Worm (Caenorhabditis elegans) whole organism, L2 larva: ENCODE measurements around the gene Y39B6A.7.

ENCODE experiments used
- F13H6.1 ChIP-seq: sonication (generic microtip); optimal IDR thresholded peaks from 2 replicates; lab custom pipeline; 2016; ENCODE audit warnings: missing genetic modification characterization, missing compliant biosample characterization
- R02D3.7 ChIP-seq: fragments of 150-350 bp; optimal IDR thresholded peaks from 2 replicates; lab custom pipeline; 2014; ENCODE audit warnings: missing biosample characterization, missing genetic modification characterization
- Y55F3AM.14 ChIP-seq: fragments of 200-800 bp; sonication (Bioruptor generic); optimal IDR thresholded peaks from 2 replicates; lab custom pipeline; 2018; ENCODE audit warnings: mild to moderate bottlenecking, missing genetic modification characterization, missing compliant biosample characterization
- ZK546.5 ChIP-seq: sonication (generic microtip); optimal IDR thresholded peaks from 2 replicates; lab custom pipeline; 2017; ENCODE audit warnings: missing biosample characterization, missing genetic modification characterization
- alr-1 ChIP-seq: fragments of 150-350 bp; optimal IDR thresholded peaks from 2 replicates; lab custom pipeline; 2014; ENCODE audit warnings: missing biosample characterization, missing genetic modification characterization
- ama-1 ChIP-seq: fragments of 150-350 bp; optimal IDR thresholded peaks from 2 replicates; lab custom pipeline; 2018; ENCODE audit warnings: inconsistent platforms
- ceh-16 ChIP-seq: fragments of 150-350 bp; optimal IDR thresholded peaks from 2 replicates; lab custom pipeline; 2014; ENCODE audit warnings: missing biosample characterization, missing genetic modification characterization
- ceh-82 ChIP-seq: fragments of 150-350 bp; optimal IDR thresholded peaks from 2 replicates; lab custom pipeline; 2014; ENCODE audit warnings: missing biosample characterization, missing genetic modification characterization
- dmd-4 ChIP-seq: sonication (generic microtip); optimal IDR thresholded peaks from 2 replicates; lab custom pipeline; 2017; ENCODE audit warnings: missing biosample characterization, missing genetic modification characterization
- egl-27 ChIP-seq: sonication (generic microtip); optimal IDR thresholded peaks from 3 replicates; lab custom pipeline; 2017; ENCODE audit warnings: missing biosample characterization, missing genetic modification reagents, missing genetic modification characterization
- elt-1 ChIP-seq: fragments of 150-350 bp; optimal IDR thresholded peaks from 2 replicates; lab custom pipeline; 2014; ENCODE audit warnings: missing biosample characterization, missing genetic modification characterization
- fos-1 ChIP-seq: fragments of 150-350 bp; optimal IDR thresholded peaks from 2 replicates; lab custom pipeline; 2014; ENCODE audit warnings: missing biosample characterization, missing genetic modification characterization
- gmeb-1 ChIP-seq: fragments of 150-350 bp; optimal IDR thresholded peaks from 2 replicates; lab custom pipeline; 2014; ENCODE audit warnings: missing biosample characterization, missing genetic modification characterization
- lin-11 ChIP-seq: fragments of 150-350 bp; sonication (generic microtip); optimal IDR thresholded peaks from 2 replicates; lab custom pipeline; 2014; ENCODE audit warnings: missing biosample characterization, missing genetic modification characterization, inconsistent platforms, mixed read lengths
- lsy-2 ChIP-seq, 2 experiments: fragments of 150-350 bp in 1 of 2; sonication (generic microtip) in 1 of 2; optimal IDR thresholded peaks; 2 replicates each; lab custom pipeline; 2014 to 2017; ENCODE audit warnings: missing biosample characterization in 2 of 2, missing genetic modification characterization in 2 of 2
- mab-5 ChIP-seq: fragments of 150-350 bp; optimal IDR thresholded peaks from 2 replicates; lab custom pipeline; 2014; ENCODE audit warnings: missing biosample characterization, missing genetic modification characterization
- nhr-10 ChIP-seq: sonication (generic microtip); optimal IDR thresholded peaks from 2 replicates; lab custom pipeline; 2017; ENCODE audit warnings: missing biosample characterization, missing genetic modification characterization
- nhr-11 ChIP-seq: fragments of 150-350 bp; optimal IDR thresholded peaks from 2 replicates; lab custom pipeline; 2014; ENCODE audit warnings: missing biosample characterization, missing genetic modification characterization
- nhr-12 ChIP-seq: fragments of 150-350 bp; optimal IDR thresholded peaks from 2 replicates; lab custom pipeline; 2014; ENCODE audit warnings: missing biosample characterization, missing genetic modification characterization
- nhr-129 ChIP-seq: fragments of 150-350 bp; optimal IDR thresholded peaks from 2 replicates; lab custom pipeline; 2014; ENCODE audit warnings: missing biosample characterization, missing genetic modification characterization
- nhr-21 ChIP-seq: fragments of 150-350 bp; optimal IDR thresholded peaks from 2 replicates; lab custom pipeline; 2014; ENCODE audit warnings: missing biosample characterization, missing genetic modification characterization
- nhr-23 ChIP-seq: fragments of 150-350 bp; optimal IDR thresholded peaks from 2 replicates; lab custom pipeline; 2014; ENCODE audit warnings: missing biosample characterization, missing genetic modification reagents, missing genetic modification characterization
- nhr-25 ChIP-seq: fragments of 150-350 bp; sonication (generic microtip); optimal IDR thresholded peaks from 3 replicates; lab custom pipeline; 2014; ENCODE audit warnings: missing biosample characterization, missing genetic modification characterization
- nhr-6 ChIP-seq: fragments of 150-350 bp; optimal IDR thresholded peaks from 2 replicates; lab custom pipeline; 2014; ENCODE audit warnings: missing biosample characterization, missing genetic modification characterization
- sem-4 ChIP-seq: fragments of 150-350 bp; optimal IDR thresholded peaks from 2 replicates; lab custom pipeline; 2014; ENCODE audit warnings: missing biosample characterization, missing genetic modification reagents, missing genetic modification characterization
- skn-1 ChIP-seq: sonication (generic microtip); optimal IDR thresholded peaks from 2 replicates; lab custom pipeline; 2017; ENCODE audit warnings: missing biosample characterization, missing genetic modification characterization
- sma-3 ChIP-seq: sonication (generic microtip); optimal IDR thresholded peaks from 2 replicates; lab custom pipeline; 2016; ENCODE audit warnings: missing genetic modification reagents, missing genetic modification characterization, missing compliant biosample characterization
- sma-9 ChIP-seq, 2 experiments: fragments of 150-350 bp in 1 of 2; sonication (generic microtip) in 1 of 2; optimal IDR thresholded peaks; 2 replicates each; lab custom pipeline; 2014 to 2016; ENCODE audit warnings: missing genetic modification characterization in 2 of 2, mild to moderate bottlenecking in 1 of 2, missing biosample characterization in 1 of 2, missing compliant biosample characterization in 1 of 2, missing genetic modification reagents in 1 of 2, moderate library complexity in 1 of 2
- snpc-4 ChIP-seq: fragments of 150-350 bp; optimal IDR thresholded peaks from 2 replicates; lab custom pipeline; 2014; ENCODE audit warnings: missing biosample characterization, missing genetic modification characterization
- unc-39 ChIP-seq: fragments of 150-350 bp; optimal IDR thresholded peaks from 2 replicates; lab custom pipeline; 2014; ENCODE audit warnings: missing biosample characterization, missing genetic modification characterization
- unc-62 ChIP-seq: fragments of 150-350 bp; optimal IDR thresholded peaks from 2 replicates; lab custom pipeline; 2014; ENCODE audit warnings: missing biosample characterization, missing genetic modification reagents, missing genetic modification characterization
- zag-1 ChIP-seq: fragments of 150-350 bp; optimal IDR thresholded peaks from 2 replicates; lab custom pipeline; 2014; ENCODE audit warnings: missing biosample characterization, missing genetic modification characterization
- ztf-1 ChIP-seq: fragments of 200-800 bp; sonication (Bioruptor generic); conservative IDR thresholded peaks from 2 replicates; pipeline ENCODE4 v1.3.6; 2022; ENCODE audit warnings: missing genetic modification characterization, missing compliant biosample characterization
- ztf-11 ChIP-seq: sonication (generic microtip); optimal IDR thresholded peaks from 2 replicates; lab custom pipeline; 2017; ENCODE audit warnings: missing biosample characterization, missing genetic modification characterization
- ztf-4 ChIP-seq: fragments of 150-350 bp; optimal IDR thresholded peaks from 2 replicates; lab custom pipeline; 2014; ENCODE audit warnings: missing biosample characterization, missing genetic modification characterization

Gene Y39B6A.7

DNA sequence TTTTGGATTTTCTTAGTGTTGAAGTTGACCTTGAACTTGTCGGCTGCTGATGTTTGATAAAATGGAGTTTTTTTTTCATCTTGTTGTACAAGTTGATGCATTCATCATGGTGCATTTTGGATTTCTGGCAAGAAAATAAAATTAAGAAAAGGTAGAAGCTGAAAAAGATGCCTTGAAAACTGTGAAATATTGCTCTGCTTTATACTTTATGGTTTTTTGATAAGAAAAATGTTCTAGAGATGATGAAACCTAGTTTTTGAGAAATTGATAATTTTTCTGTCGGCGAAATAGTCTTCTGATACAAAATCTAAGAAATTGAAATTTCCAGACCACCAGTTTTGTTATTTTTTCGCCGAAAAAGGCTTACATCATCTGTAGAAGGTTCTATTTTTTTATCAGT, 3.4 kb upstream of the Y39B6A.7 start, which contains the start of gene Y39B6A.69:
TSS of gene Y39B6A.69 (minus strand) at position 101 of the 400 bp plus-strand sequence.
- TF ChIP-seq ceh-82 (tag; lab: Kevin White, UChicago) (no peak), ceh-16 (tag; lab: Kevin White, UChicago) (no peak), gmeb-1 (no peak), ZK546.5 (tag; lab: Kevin White, UChicago) (no peak), R02D3.7 (tag; lab: Kevin White, UChicago) (no peak)
- TF ChIP-seq, all 48 proteins: peak for 0

DNA sequence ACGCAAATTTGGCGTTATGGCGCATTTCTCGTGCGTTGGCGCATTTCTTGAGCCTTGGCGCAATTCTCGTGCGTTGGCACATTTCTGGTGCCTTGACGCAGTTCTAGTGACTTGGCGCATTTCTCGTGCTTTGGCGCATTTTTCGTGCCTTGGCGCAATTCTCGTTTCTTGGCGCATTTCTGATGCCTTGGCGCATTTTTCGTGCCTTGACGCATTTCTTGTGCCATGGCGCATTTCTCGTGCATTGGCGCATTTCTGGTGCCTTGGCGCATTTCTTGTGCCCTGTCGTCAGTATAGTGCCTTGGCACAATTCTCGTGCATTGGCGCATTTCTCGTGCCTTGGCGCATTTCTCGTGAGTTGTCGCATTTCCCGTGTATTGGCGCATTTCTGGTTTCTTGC, 607 bp downstream of the Y39B6A.7 start:
- TF ChIP-seq nhr-21 (tag; lab: Kevin White, UChicago) (no peak), sem-4 (tag; lab: Kevin White, UChicago) (no peak), nhr-6 (tag; lab: Kevin White, UChicago) (no peak), ztf-4 (tag; lab: Kevin White, UChicago) (no peak)

DNA sequence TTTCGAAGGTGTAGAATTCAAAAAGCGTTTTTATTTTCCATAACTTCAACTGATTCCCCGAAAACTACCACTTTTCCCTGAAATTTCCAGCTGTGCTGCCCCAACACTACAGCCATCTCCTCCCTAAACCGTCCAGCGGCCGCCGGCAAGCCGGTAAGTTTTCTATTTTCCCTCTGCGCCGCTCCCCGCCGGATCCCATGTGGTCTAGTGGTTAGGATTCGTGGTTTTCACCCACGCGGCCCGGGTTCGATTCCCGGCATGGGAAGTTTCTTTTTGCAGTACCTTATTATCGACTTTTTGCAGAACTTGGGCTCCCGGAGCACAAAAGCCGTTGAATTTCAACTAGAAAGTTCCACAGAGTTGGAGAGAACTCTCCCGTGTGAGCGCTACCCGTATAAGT, 6.4 kb downstream of the Y39B6A.7 start:
- TF ChIP-seq lsy-2 (tag; optimal IDR thresholded peaks at IDR 0.05; lab: Kevin White, UChicago): no peak
- TF ChIP-seq lin-11 (tag; lab: Kevin White, UChicago): no peak
- TF ChIP-seq R02D3.7 (tag; lab: Kevin White, UChicago): no peak
- no peak for TF ChIP-seq F13H6.1 (tag; lab: Kevin White, UChicago)
- no peak for TF ChIP-seq sma-3 (GFP tag; lab: Kevin White, UChicago)
- TF ChIP-seq nhr-23 (tag; lab: Kevin White, UChicago): no peak
- no peak for TF ChIP-seq nhr-12
- TF ChIP-seq dmd-4 (tag; lab: Kevin White, UChicago): no peak
- no peak for TF ChIP-seq sem-4 (tag; lab: Kevin White, UChicago)
- no peak for TF ChIP-seq egl-27 (tag; lab: Kevin White, UChicago)
- TF ChIP-seq fos-1 (tag; lab: Kevin White, UChicago): no peak
- no peak for TF ChIP-seq mab-5 (tag; lab: Kevin White, UChicago)
- no peak for TF ChIP-seq nhr-10 (tag; lab: Kevin White, UChicago)
- no peak for TF ChIP-seq ztf-4 (tag; lab: Kevin White, UChicago)
- no peak for TF ChIP-seq ZK546.5 (tag; lab: Kevin White, UChicago)
- TF ChIP-seq gmeb-1: no peak

DNA sequence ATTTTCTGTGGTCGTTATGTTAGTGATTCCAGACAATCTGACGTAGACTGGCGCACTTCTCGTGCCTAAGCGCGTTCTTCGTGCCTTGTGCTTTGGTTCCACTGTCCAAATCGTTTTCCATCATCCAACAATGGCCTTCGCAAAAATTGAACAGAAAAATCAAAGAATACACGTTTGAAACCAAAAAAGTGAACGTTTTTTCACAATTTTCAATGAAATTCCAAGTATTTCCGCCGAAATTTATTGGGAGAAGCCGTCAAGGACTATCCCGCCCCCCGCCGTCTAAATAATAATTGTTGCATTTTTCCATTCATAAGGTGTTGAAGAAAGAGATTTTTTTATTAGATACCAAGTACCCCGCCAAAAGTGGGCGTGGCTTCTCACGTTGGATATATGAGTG, 8.5 kb downstream of the Y39B6A.7 start, which contains the start of gene cpg-23:
TSS of gene cpg-23 (plus strand) at position 301 of the 400 bp plus-strand sequence.
- TF ChIP-seq unc-39 (tag; lab: Kevin White, UChicago) (no peak), unc-62 (GFP tag; lab: Kevin White, UChicago) (no peak), R02D3.7 (tag; lab: Kevin White, UChicago) (no peak), nhr-25 (no peak), elt-1 (tag; lab: Kevin White, UChicago) (no peak), alr-1 (tag; lab: Kevin White, UChicago) (no peak), nhr-21 (tag; lab: Kevin White, UChicago) (no peak), ceh-82 (tag; lab: Kevin White, UChicago) (no peak), Y55F3AM.14 (GFP tag; lab: Kevin White, UChicago) (no peak), nhr-6 (tag; lab: Kevin White, UChicago) (no peak), zag-1 (no peak), ztf-11 (tag; lab: Kevin White, UChicago) (no peak), nhr-11 (tag; lab: Kevin White, UChicago) (no peak), sma-9 (GFP tag; optimal IDR thresholded peaks at IDR 0.05; lab: Kevin White, UChicago) (no peak), sma-9 (tag; optimal IDR thresholded peaks at IDR 0.05; lab: Kevin White, UChicago) (no peak), mab-5 (tag; lab: Kevin White, UChicago) (no peak), ama-1 (lab: Kevin White, UChicago) (no peak), F13H6.1 (tag; lab: Kevin White, UChicago) (no peak), ztf-1 (GFP tag; lab: Robert Waterston, UW) (no peak)

DNA sequence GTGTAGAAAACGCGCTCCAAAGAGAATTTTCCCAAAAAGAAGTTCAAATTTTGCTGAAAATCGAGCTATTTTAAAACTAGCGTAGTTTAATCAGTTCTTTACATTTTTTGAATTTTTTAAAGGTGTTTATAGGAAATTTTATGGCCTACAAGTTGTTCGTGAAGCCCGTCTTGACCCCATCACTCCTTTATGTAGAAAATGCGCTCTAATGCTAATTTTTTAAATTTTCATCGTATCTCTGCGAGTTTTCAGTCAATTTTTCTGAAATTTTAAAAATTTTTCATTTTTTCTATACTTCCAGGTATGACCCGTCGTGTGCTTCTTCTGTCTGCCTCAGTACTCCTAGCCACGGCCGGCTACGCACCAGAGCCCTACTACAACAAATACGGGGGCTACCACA, 12.8 kb downstream of the Y39B6A.7 start, which contains the start of gene Y39B6A.9:
TSS of gene Y39B6A.9 (plus strand) at position 301 of the 400 bp plus-strand sequence.
- TF ChIP-seq snpc-4 (tag; lab: Kevin White, UChicago) (no peak), alr-1 (tag; lab: Kevin White, UChicago) (no peak), ceh-16 (tag; lab: Kevin White, UChicago) (no peak), egl-27 (tag; lab: Kevin White, UChicago) (no peak), skn-1 (no peak), nhr-129 (tag; lab: Kevin White, UChicago) (no peak), fos-1 (tag; lab: Kevin White, UChicago) (no peak)
